Comparison of ENCODE assay signal across 3 fruit fly cellular contexts in genomic region chr4:1318823-1319222, dm6.
A peak's percentile ranks its signal among the peaks of the same experiment; 100 is the strongest.
TF ChIP-seq lines count a peak whose summit lies in the region.
"Not testable (repeated sequence)": the region's sequence is repeated elsewhere in the genome, so short reads cannot be mapped to it uniquely, and the experiment has no call there.

No protein-coding gene starts in this region.

- not testable (repeated sequence) for TF ChIP-seq CTCF in whole organism, embryonic (GFP tag; optimal IDR thresholded peaks at IDR 0.05; lab: Kevin White, UChicago)

TF ChIP-seq in whole organism, adult, 20 proteins besides CTCF, POLR2A, EP300 and RAD21:
- TF ChIP-seq CG12768 (GFP tag; optimal IDR thresholded peaks at IDR 0.05; lab: Kevin White, UChicago) (peak; percentile 64), pad (GFP tag; optimal IDR thresholded peaks at IDR 0.05; lab: Kevin White, UChicago) (peak; percentile 100)
TF ChIP-seq in whole organism, adult: peak in this region for 2; not testable (repeated sequence) for 18.

TF ChIP-seq in whole organism, embryonic, 481 proteins besides CTCF, POLR2A, EP300 and RAD21:
- TF ChIP-seq Stat92E (GFP tag; optimal IDR thresholded peaks at IDR 0.05; lab: Kevin White, UChicago) (peak in 1 of 3 experiments; percentile 72), CG33213 (GFP tag; optimal IDR thresholded peaks at IDR 0.05; lab: Kevin White, UChicago) (peak; percentile 19), Ets65A (GFP tag; lab: Kevin White, UChicago) (peak; percentile 69), CG3163 (GFP tag; optimal IDR thresholded peaks at IDR 0.05; lab: Kevin White, UChicago) (peak; percentile 2), Lhr (GFP tag; optimal IDR thresholded peaks at IDR 0.05; lab: Kevin White, UChicago) (peak; percentile 75), Dfd (GFP tag; optimal IDR thresholded peaks at IDR 0.05; lab: Kevin White, UChicago) (peak in 1 of 2 experiments; percentile 40)

TF ChIP-seq in whole organism, wandering third instar larva, 38 proteins besides CTCF, POLR2A, EP300 and RAD21:
- TF ChIP-seq N (GFP tag; optimal IDR thresholded peaks at IDR 0.05; lab: Kevin White, UChicago), result peak; percentile 64
- peak; percentile 70 for TF ChIP-seq Abd-B (GFP tag; optimal IDR thresholded peaks at IDR 0.05; lab: Kevin White, UChicago)
